Fruit fly (Drosophila melanogaster) S2 (cell line): ENCODE data around the gene CG13239.

Experiments used
- CG8478 ChIP-seq: fragments of >200 bp; optimal IDR thresholded peaks from 2 replicates; lab custom pipeline; 2018
- CTCF ChIP-seq, 2 experiments: fragments of >200 bp; optimal IDR thresholded peaks; 2 replicates each; lab custom pipeline; 2018

dm6 chr3L:22864254-22865060 lies 3.9 kb downstream of the CG13239 start, which contains the start of gene CG33170:
- TF ChIP-seq CG8478, result no peak
- TF ChIP-seq CTCF (optimal IDR thresholded peaks at IDR 0.05; lab: Kevin White, UChicago), result no peak
